Worm (Caenorhabditis elegans): ENCODE data around the gene sri-42.

sri-42 gene

DNA sequence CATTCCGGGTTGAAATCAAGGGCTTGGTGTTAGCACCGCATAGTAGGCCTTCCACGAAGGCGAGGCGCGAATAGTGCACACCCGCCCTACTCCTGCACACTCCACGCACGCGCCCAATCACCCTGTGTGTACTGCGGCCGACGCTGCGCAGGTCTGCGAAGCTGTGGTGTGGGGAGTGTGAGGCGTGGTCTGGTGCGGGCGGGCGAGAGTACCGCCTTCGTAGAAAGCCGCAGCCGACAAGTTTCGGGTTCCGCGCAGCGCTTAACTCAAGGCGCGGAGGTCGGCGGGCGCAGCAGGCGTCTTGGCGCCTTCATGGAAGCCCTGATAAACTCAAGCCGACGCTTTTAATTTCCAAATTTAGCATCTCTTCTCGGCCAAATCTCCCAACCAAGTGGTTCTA lies 34.7 kb downstream of the sri-42 start:
- TF ChIP-seq Y5F2A.4 (GFP tag; optimal IDR thresholded peaks at IDR 0.05) = no peak
- TF ChIP-seq mep-1 (tag; optimal IDR thresholded peaks at IDR 0.05) = no peak
- TF ChIP-seq egl-43 (GFP tag; IDR thresholded peaks at IDR 0.05) = 0 out of 2 replicates have a peak, but pooled peaks have one; percentile 16
- no peak for TF ChIP-seq lim-7 (GFP tag; IDR thresholded peaks at IDR 0.05)
- no peak for TF ChIP-seq nhr-76 (tag; optimal IDR thresholded peaks at IDR 0.05)
- TF ChIP-seq madf-9 (GFP tag; conservative IDR thresholded peaks at IDR 0.05) = no peak
- no peak for TF ChIP-seq fkh-10 (GFP tag; optimal IDR thresholded peaks at IDR 0.05)
- no peak for TF ChIP-seq rbr-2 (tag; optimal IDR thresholded peaks at IDR 0.05)
- TF ChIP-seq mxl-2 (GFP tag; conservative IDR thresholded peaks at IDR 0.05) = no peak
- no peak for TF ChIP-seq F10B5.3 (tag; optimal IDR thresholded peaks at IDR 0.05)
- no peak for TF ChIP-seq unc-62 (GFP tag; optimal IDR thresholded peaks at IDR 0.05 in 1 of 2)
- TF ChIP-seq unc-62 (tag; optimal IDR thresholded peaks at IDR 0.05) = no peak
- TF ChIP-seq F26F4.8 (GFP tag; conservative IDR thresholded peaks at IDR 0.05) = peak; percentile 55; the same call in 1 of the 2 replicates
- peak; percentile 94 for TF ChIP-seq set-16 (GFP tag; IDR thresholded peaks at IDR 0.05)
- no peak for TF ChIP-seq hif-1 (tag; optimal IDR thresholded peaks at IDR 0.05)

DNA sequence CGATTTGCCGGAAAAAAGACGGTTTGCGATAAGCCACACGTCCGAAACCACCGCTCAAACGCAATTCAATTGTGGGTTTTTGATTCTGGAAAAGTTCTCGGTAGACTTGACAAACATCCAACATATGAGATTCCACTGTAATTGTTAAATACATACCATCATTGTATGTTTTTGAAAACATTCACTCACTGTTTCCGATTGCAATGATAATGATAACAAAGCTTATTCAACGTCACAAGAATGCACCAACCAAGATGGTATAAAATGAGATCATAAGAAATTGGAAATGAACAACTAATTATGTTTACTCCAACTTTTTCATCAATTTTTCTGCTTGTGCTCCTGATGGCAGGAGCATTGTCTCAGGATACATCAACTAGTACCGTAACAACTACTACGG lies 37.0 kb downstream of the sri-42 start, which contains the start of gene clec-122:
Gene clec-122 (plus strand): TSS at position 301 of the 400 bp plus-strand sequence.
- TF ChIP-seq nhr-6 (tag; optimal IDR thresholded peaks at IDR 0.05) (no peak), lin-15B (tag; optimal IDR thresholded peaks at IDR 0.05) (no peak), nhr-237 (tag; optimal IDR thresholded peaks at IDR 0.05) (no peak), snpc-4 (tag; optimal IDR thresholded peaks at IDR 0.05) (no peak), ceh-28 (tag; optimal IDR thresholded peaks at IDR 0.05) (no peak), F49E8.2 (tag; optimal IDR thresholded peaks at IDR 0.05; ENCODE audit: borderline replicate concordance) (no peak), F10B5.3 (tag; optimal IDR thresholded peaks at IDR 0.05) (no peak), snpc-1.2 (GFP tag; IDR thresholded peaks at IDR 0.05) (no peak), hlh-11 (tag; optimal IDR thresholded peaks at IDR 0.05) (no peak), egl-43 (GFP tag; IDR thresholded peaks at IDR 0.05) (no peak), ZK337.2 (GFP tag; IDR thresholded peaks at IDR 0.05) (no peak), dpl-1 (GFP tag; optimal IDR thresholded peaks at IDR 0.05) (no peak), zip-2 (tag; optimal IDR thresholded peaks at IDR 0.05) (no peak), daf-19 (GFP tag; conservative IDR thresholded peaks at IDR 0.05) (no peak), lsy-2 (tag; optimal IDR thresholded peaks at IDR 0.05) (no peak)

- TF ChIP-seq pha-4 (GFP tag; IDR thresholded peaks at IDR 0.05) (no peak), pha-4 (tag; optimal IDR thresholded peaks at IDR 0.05) (no peak), set-16 (GFP tag; IDR thresholded peaks at IDR 0.05) (no peak), nhr-42 (GFP tag; IDR thresholded peaks at IDR 0.05) (no peak)
These were observed 40.7 kb downstream of the sri-42 start, which contains the start of gene clec-121 for ce11 chrII:3102018-3102417. TSS of gene clec-121 (plus strand) at chrII:3102318.

- no peak for TF ChIP-seq ceh-44 (GFP tag; IDR thresholded peaks at IDR 0.05)
- TF ChIP-seq dpl-1 (GFP tag; optimal IDR thresholded peaks at IDR 0.05) = no peak
- no peak for TF ChIP-seq zip-2 (tag; optimal IDR thresholded peaks at IDR 0.05)
These were observed 42.2 kb downstream of the sri-42 start, which contains the start of gene srg-24 for ce11 chrII:3100546-3100945. TSS of gene srg-24 (minus strand) at chrII:3100646.

DNA sequence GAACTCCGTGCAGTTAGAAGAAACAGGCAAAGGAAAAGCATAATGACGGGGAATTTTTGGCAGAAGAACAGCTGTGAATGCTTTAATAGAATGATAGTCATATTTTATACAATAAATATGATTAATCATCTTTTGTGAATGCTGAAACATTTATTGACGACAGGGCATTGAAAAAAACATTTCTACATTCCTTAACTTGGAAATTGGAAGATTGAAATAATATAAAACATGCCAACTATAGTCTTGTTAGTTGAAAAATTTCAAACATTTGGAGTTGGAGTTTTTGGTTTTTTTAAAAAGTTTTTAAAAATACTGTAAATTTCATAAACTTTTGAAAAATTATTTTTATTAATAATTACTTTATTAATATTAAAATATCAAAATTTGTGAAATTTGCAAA lies 45.9 kb downstream of the sri-42 start, which contains the start of gene Y25C1A.14:
Gene Y25C1A.14 (minus strand): TSS at position 101 of the 400 bp plus-strand sequence.
- no peak for TF ChIP-seq zip-11 (GFP tag; IDR thresholded peaks at IDR 0.05)
- no peak for TF ChIP-seq F37D6.2 (tag; optimal IDR thresholded peaks at IDR 0.05)
- TF ChIP-seq T20F7.1 (GFP tag; optimal IDR thresholded peaks at IDR 0.05) = no peak
- TF ChIP-seq madf-5 (GFP tag; IDR thresholded peaks at IDR 0.05) = no peak
- no peak for TF ChIP-seq mes-2 (tag; optimal IDR thresholded peaks at IDR 0.05; ENCODE audit: poor library complexity, severe bottlenecking)
- TF ChIP-seq ztf-7 (tag; optimal IDR thresholded peaks at IDR 0.05) = no peak

Data from whole organism, L4 larva.